Worm (Caenorhabditis elegans) whole organism, L1 larva: ENCODE data around the gene msp-63.

Source experiments
- aha-1 ChIP-seq: fragments of 150-350 bp; optimal IDR thresholded peaks from 2 replicates; lab custom pipeline; 2014; ENCODE audit warnings: missing biosample characterization, missing genetic modification characterization
- dsc-1 ChIP-seq: sonication (generic microtip); optimal IDR thresholded peaks from 2 replicates; lab custom pipeline; 2016; ENCODE audit warnings: mild to moderate bottlenecking, missing genetic modification characterization, missing compliant biosample characterization
- lin-15B ChIP-seq: fragments of 150-350 bp; sonication (generic microtip); optimal IDR thresholded peaks from 3 replicates; lab custom pipeline; 2014; ENCODE audit warnings: missing biosample characterization, missing genetic modification characterization
- lir-3 ChIP-seq: sonication (generic microtip); optimal IDR thresholded peaks from 2 replicates; lab custom pipeline; 2016; ENCODE audit warnings: mild to moderate bottlenecking, missing genetic modification characterization, moderate library complexity, missing compliant biosample characterization; ENCODE audit not compliant: poor library complexity
- mep-1 ChIP-seq: fragments of 150-350 bp; optimal IDR thresholded peaks from 2 replicates; lab custom pipeline; 2014; ENCODE audit warnings: missing biosample characterization, missing genetic modification characterization
- nhr-11 ChIP-seq: fragments of 150-350 bp; optimal IDR thresholded peaks from 2 replicates; lab custom pipeline; 2014; ENCODE audit warnings: missing biosample characterization, missing genetic modification characterization
- nhr-12 ChIP-seq: sonication (generic microtip); optimal IDR thresholded peaks from 2 replicates; lab custom pipeline; 2017; ENCODE audit warnings: missing biosample characterization, missing genetic modification characterization
- nhr-47 ChIP-seq: sonication (generic microtip); optimal IDR thresholded peaks from 2 replicates; lab custom pipeline; 2016; ENCODE audit warnings: mild to moderate bottlenecking, missing genetic modification characterization, moderate library complexity, missing compliant biosample characterization
- nhr-77 ChIP-seq: fragments of 150-350 bp; optimal IDR thresholded peaks from 2 replicates; lab custom pipeline; 2014; ENCODE audit warnings: missing biosample characterization, missing genetic modification characterization
- skn-1 ChIP-seq: fragments of 150-350 bp; optimal IDR thresholded peaks from 2 replicates; lab custom pipeline; 2014; ENCODE audit warnings: missing biosample characterization, missing genetic modification characterization
- sptf-1 ChIP-seq: fragments of 150-350 bp; optimal IDR thresholded peaks from 2 replicates; lab custom pipeline; 2014; ENCODE audit warnings: missing biosample characterization, missing genetic modification characterization
- swsn-7 ChIP-seq: sonication (generic microtip); optimal IDR thresholded peaks from 2 replicates; lab custom pipeline; 2016; ENCODE audit warnings: missing genetic modification characterization, missing compliant biosample characterization
- unc-98 ChIP-seq: fragments of 200-800 bp; sonication (Bioruptor generic); IDR thresholded peaks from 2 replicates; pipeline ENCODE4 v1.3.6; 2022; ENCODE audit warnings: missing genetic modification characterization, missing compliant biosample characterization
- ztf-11 ChIP-seq, 2 experiments: sonication (generic microtip); optimal IDR thresholded peaks; 2 replicates each; lab custom pipeline; 2016 to 2017; ENCODE audit warnings: missing genetic modification characterization in 2 of 2, missing biosample characterization in 1 of 2, missing compliant biosample characterization in 1 of 2

DNA sequence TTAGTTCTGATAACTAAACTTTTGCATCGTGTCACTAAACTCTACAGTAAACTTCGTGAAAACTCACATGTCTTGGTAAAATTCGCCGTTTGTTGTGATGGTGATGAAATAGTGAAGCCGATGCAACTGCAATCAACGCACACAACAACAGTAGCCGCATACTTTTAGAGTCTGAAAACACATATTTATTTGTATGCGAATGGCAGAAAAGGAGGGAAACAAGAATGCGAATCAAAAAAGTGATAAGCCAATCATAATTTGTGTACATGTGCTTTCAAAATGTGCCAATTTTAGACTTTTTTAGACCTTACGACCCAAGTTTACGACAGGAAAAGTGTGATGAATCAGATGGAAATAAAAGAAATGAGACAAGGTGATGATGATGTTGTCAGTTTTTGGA lies 8.1 kb upstream of the msp-63 start, which contains the start of gene K05F1.10:
- TF ChIP-seq aha-1 (tag; lab: Kevin White, UChicago): no peak
- TF ChIP-seq nhr-47 (tag; lab: Kevin White, UChicago): no peak
- TF ChIP-seq sptf-1 (tag; lab: Kevin White, UChicago): no peak
- no peak for TF ChIP-seq dsc-1
- TF ChIP-seq ztf-11 (tag; optimal IDR thresholded peaks at IDR 0.05; lab: Kevin White, UChicago): no peak
- TF ChIP-seq mep-1 (tag; lab: Kevin White, UChicago): no peak
- no peak for TF ChIP-seq nhr-12 (tag; lab: Kevin White, UChicago)
- TF ChIP-seq nhr-11: no peak
- no peak for TF ChIP-seq skn-1 (tag; lab: Kevin White, UChicago)
- TF ChIP-seq lin-15B: no peak
- no peak for TF ChIP-seq unc-98 (GFP tag; lab: Robert Waterston, UW)
- no peak for TF ChIP-seq nhr-77 (tag; lab: Kevin White, UChicago)
- no peak for TF ChIP-seq swsn-7
- no peak for TF ChIP-seq lir-3 (tag; lab: Kevin White, UChicago)
